Worm (Caenorhabditis elegans): ENCODE data around the gene F42G4.7.
"Not testable (repeated sequence)": the region's sequence is repeated elsewhere in the genome, so short reads cannot be mapped to it uniquely, and the experiment has no call there.

- not testable (repeated sequence) for TF ChIP-seq dao-5, W03F9.2 (tag; optimal IDR thresholded peaks at IDR 0.05)
Measured at ce11 chrII:13047106-13047505, at the start of gene F42G4.7.

Data from whole organism, L4/young adult.